Fruit fly (Drosophila melanogaster) whole organism, embryonic: ENCODE data around the gene Obp83g.

Experiments
- B-H2 ChIP-seq: fragments of 200-800 bp; sonication (Bioruptor generic); optimal IDR thresholded peaks from 2 replicates; lab custom pipeline; 2018; ENCODE audit warnings: missing biosample characterization, mild to moderate bottlenecking, missing genetic modification characterization
- CG11504 ChIP-seq: fragments of 200-800 bp; sonication (Bioruptor generic); optimal IDR thresholded peaks from 3 replicates; lab custom pipeline; 2019; ENCODE audit warnings: missing biosample characterization, mild to moderate bottlenecking, missing genetic modification characterization, moderate library complexity
- CG14710 ChIP-seq: fragments of 200-800 bp; sonication (Bioruptor generic); optimal IDR thresholded peaks from 3 replicates; lab custom pipeline; 2019; ENCODE audit warnings: missing biosample characterization, mild to moderate bottlenecking, missing genetic modification characterization, moderate library complexity
- CG15514 ChIP-seq: fragments of 200-800 bp; sonication (Bioruptor generic); optimal IDR thresholded peaks from 3 replicates; lab custom pipeline; 2017; ENCODE audit warnings: missing biosample characterization, missing genetic modification characterization, mild to moderate bottlenecking, moderate library complexity, missing genetic modification reagents
- CG17361 ChIP-seq: fragments of 200-800 bp; sonication (Bioruptor generic); IDR thresholded peaks from 3 replicates; pipeline ENCODE4 v1.3.6; 2022; ENCODE audit warnings: missing biosample characterization, missing genetic modification characterization
- CG2889 ChIP-seq: fragments of 200-800 bp; sonication (Bioruptor generic); IDR thresholded peaks from 3 replicates; pipeline ENCODE4 v1.3.6; 2022; ENCODE audit warnings: missing biosample characterization, missing genetic modification characterization
- CG31388 ChIP-seq: fragments of 200-800 bp; sonication (Bioruptor generic); optimal IDR thresholded peaks from 2 replicates; lab custom pipeline; 2016; ENCODE audit warnings: missing biosample characterization, missing genetic modification characterization
- CG31441 ChIP-seq: fragments of 200-800 bp; sonication (Bioruptor generic); IDR thresholded peaks from 2 replicates; pipeline ENCODE4 v1.3.6; 2022; ENCODE audit warnings: missing biosample characterization, missing genetic modification characterization
- CG3726 ChIP-seq: fragments of 200-800 bp; sonication (Bioruptor generic); IDR thresholded peaks from 3 replicates; pipeline ENCODE4, ENCODE4 v1.3.6; 2022; ENCODE audit warnings: missing biosample characterization, missing genetic modification characterization
- CG4424 ChIP-seq: fragments of 200-800 bp; sonication (Bioruptor generic); optimal IDR thresholded peaks from 3 replicates; lab custom pipeline; 2016; ENCODE audit warnings: missing biosample characterization, missing genetic modification characterization
- CG6254 ChIP-seq: fragments of 200-800 bp; sonication (Bioruptor generic); optimal IDR thresholded peaks from 3 replicates; lab custom pipeline; 2017; ENCODE audit warnings: mild to moderate bottlenecking, missing biosample characterization, missing genetic modification reagents, missing genetic modification characterization
- CG6272 ChIP-seq: fragments of 200-800 bp; sonication (Bioruptor generic); IDR thresholded peaks from 2 replicates; pipeline ENCODE4 v1.3.6; 2022; ENCODE audit warnings: missing biosample characterization, missing genetic modification characterization
- CG6654 ChIP-seq: fragments of 200-800 bp; sonication (Bioruptor generic); optimal IDR thresholded peaks from 2 replicates; lab custom pipeline; 2017; ENCODE audit warnings: missing biosample characterization, mild to moderate bottlenecking, missing genetic modification characterization
- CG6791 ChIP-seq: fragments of 200-800 bp; sonication (Bioruptor generic); IDR thresholded peaks from 3 replicates; pipeline ENCODE4 v1.3.6; 2022; ENCODE audit warnings: missing biosample characterization, missing genetic modification characterization; ENCODE audit not compliant: partially characterized antibody
- CG7839 ChIP-seq: fragments of 200-800 bp; sonication (Bioruptor generic); optimal IDR thresholded peaks from 3 replicates; lab custom pipeline; 2018; ENCODE audit warnings: missing biosample characterization, mild to moderate bottlenecking, missing genetic modification characterization, moderate library complexity
- CG9932 ChIP-seq: fragments of 200-800 bp; sonication (Bioruptor generic); IDR thresholded peaks from 2 replicates; pipeline ENCODE4 v1.3.6; 2022; ENCODE audit warnings: missing biosample characterization, missing genetic modification characterization
- CrebB ChIP-seq: fragments of 200-800 bp; sonication (Bioruptor generic); optimal IDR thresholded peaks from 3 replicates; lab custom pipeline; 2018; ENCODE audit warnings: missing biosample characterization, mild to moderate bottlenecking, missing genetic modification characterization
- Dad ChIP-seq: fragments of 200-800 bp; sonication (Bioruptor generic); optimal IDR thresholded peaks from 3 replicates; lab custom pipeline; 2016; ENCODE audit warnings: missing biosample characterization, missing genetic modification characterization
- Elba2 ChIP-seq: fragments of 200-800 bp; sonication (Bioruptor generic); optimal IDR thresholded peaks from 3 replicates; lab custom pipeline; 2016; ENCODE audit warnings: missing biosample characterization, missing genetic modification characterization
- H2.0 ChIP-seq: fragments of 200-800 bp; sonication (Bioruptor generic); IDR thresholded peaks from 2 replicates; pipeline ENCODE4 v1.3.6; 2022; ENCODE audit warnings: missing biosample characterization, missing genetic modification characterization
- Hr51 ChIP-seq, 2 experiments: fragments of 200-800 bp; sonication (Bioruptor generic); optimal IDR thresholded peaks; 2 replicates in 1 of 2; 3 replicates in 1 of 2; lab custom pipeline; 2016 to 2018; ENCODE audit warnings: missing biosample characterization in 2 of 2, missing genetic modification characterization in 2 of 2, mild to moderate bottlenecking in 1 of 2, moderate library complexity in 1 of 2
- Jarid2 ChIP-seq: fragments of 200-800 bp; sonication (Bioruptor generic); optimal IDR thresholded peaks from 3 replicates; lab custom pipeline; 2017; ENCODE audit warnings: mild to moderate bottlenecking, missing biosample characterization, missing genetic modification reagents, missing genetic modification characterization
- Lhr ChIP-seq: fragments of 200-800 bp; sonication (Bioruptor generic); optimal IDR thresholded peaks from 3 replicates; lab custom pipeline; 2017; ENCODE audit warnings: mild to moderate bottlenecking, missing biosample characterization, missing genetic modification reagents, missing genetic modification characterization
- Med ChIP-seq: fragments of 200-800 bp; sonication (Bioruptor generic); peaks from one replicate; lab custom pipeline; 2016; ENCODE audit warnings: missing biosample characterization, missing genetic modification characterization, mild to moderate bottlenecking, inconsistent platforms, moderate library complexity
- PHDP ChIP-seq: fragments of 200-800 bp; sonication (Bioruptor generic); optimal IDR thresholded peaks from 3 replicates; lab custom pipeline; 2018; ENCODE audit warnings: missing biosample characterization, mild to moderate bottlenecking, missing genetic modification characterization, moderate library complexity
- Pdp1 ChIP-seq, 2 experiments: fragments of 200-800 bp; sonication (Bioruptor generic); optimal IDR thresholded peaks; 3 replicates each; lab custom pipeline; 2016; ENCODE audit warnings: missing biosample characterization in 2 of 2, missing genetic modification characterization in 2 of 2, mild to moderate bottlenecking in 1 of 2, moderate library complexity in 1 of 2
- Sin3A ChIP-seq: fragments of >200 bp; optimal IDR thresholded peaks from 2 replicates; lab custom pipeline; 2018
- bcd ChIP-seq: fragments of 200-800 bp; sonication (Bioruptor generic); optimal IDR thresholded peaks from 2 replicates; lab custom pipeline; 2017; ENCODE audit warnings: missing biosample characterization, mild to moderate bottlenecking, missing genetic modification characterization
- bsh ChIP-seq, 2 experiments: fragments of 200-800 bp; sonication (Bioruptor generic); optimal IDR thresholded peaks; 2 replicates each; lab custom pipeline; 2017 to 2018; ENCODE audit warnings: mild to moderate bottlenecking in 2 of 2, missing biosample characterization in 2 of 2, missing genetic modification characterization in 2 of 2, moderate library complexity in 1 of 2
- btn ChIP-seq: fragments of 200-800 bp; sonication (Bioruptor generic); optimal IDR thresholded peaks from 2 replicates; lab custom pipeline; 2016; ENCODE audit warnings: missing biosample characterization, missing genetic modification characterization
- chinmo ChIP-seq: fragments of 200-800 bp; sonication (Bioruptor generic); IDR thresholded peaks from 4 replicates; pipeline ENCODE4 v1.3.6; 2022; ENCODE audit warnings: missing biosample characterization, missing genetic modification characterization; ENCODE audit not compliant: partially characterized antibody
- corto ChIP-seq: fragments of 200-800 bp; sonication (Bioruptor generic); optimal IDR thresholded peaks from 2 replicates; lab custom pipeline; 2016; ENCODE audit warnings: missing biosample characterization, mild to moderate bottlenecking, missing genetic modification characterization, moderate library complexity
- dan ChIP-seq: fragments of 200-800 bp; sonication (Bioruptor generic); IDR thresholded peaks from 2 replicates; pipeline ENCODE4 v1.3.6; 2022; ENCODE audit warnings: missing biosample characterization, missing genetic modification characterization
- eve ChIP-seq, 2 experiments: fragments of >200 bp; optimal IDR thresholded peaks; 2 replicates each; lab custom pipeline; 2017; ENCODE audit warnings: missing biosample characterization in 2 of 2, missing genetic modification characterization in 2 of 2
- gce ChIP-seq: fragments of 200-800 bp; sonication (Bioruptor generic); IDR thresholded peaks from 3 replicates; pipeline ENCODE4 v1.3.6; 2022; ENCODE audit warnings: missing biosample characterization, missing genetic modification characterization
- grau ChIP-seq: fragments of 200-800 bp; optimal IDR thresholded peaks from 3 replicates; lab custom pipeline; 2019; ENCODE audit warnings: missing biosample characterization, mild to moderate bottlenecking, missing genetic modification characterization, moderate library complexity
- gro ChIP-seq: fragments of 200-800 bp; sonication (Bioruptor generic); optimal IDR thresholded peaks from 2 replicates; lab custom pipeline; 2016; ENCODE audit warnings: missing biosample characterization, missing genetic modification characterization
- gsb-n ChIP-seq: fragments of 200-800 bp; sonication (Bioruptor generic); optimal IDR thresholded peaks from 3 replicates; lab custom pipeline; 2018; ENCODE audit warnings: missing biosample characterization, mild to moderate bottlenecking, missing genetic modification characterization
- her ChIP-seq: fragments of 200-800 bp; sonication (Bioruptor generic); optimal IDR thresholded peaks from 2 replicates; lab custom pipeline; 2016; ENCODE audit warnings: missing biosample characterization, missing genetic modification characterization
- kah ChIP-seq: fragments of 200-800 bp; sonication (Bioruptor generic); optimal IDR thresholded peaks from 2 replicates; lab custom pipeline; 2018; ENCODE audit warnings: missing biosample characterization, mild to moderate bottlenecking, missing genetic modification characterization
- nerfin-1 ChIP-seq: fragments of 200-800 bp; sonication (Bioruptor generic); optimal IDR thresholded peaks from 3 replicates; lab custom pipeline; 2019; ENCODE audit warnings: missing biosample characterization, mild to moderate bottlenecking, missing genetic modification characterization, moderate library complexity
- onecut ChIP-seq: fragments of 200-800 bp; sonication (Bioruptor generic); IDR thresholded peaks from 2 replicates; pipeline ENCODE4 v1.3.6; 2022; ENCODE audit warnings: missing biosample characterization, missing genetic modification characterization
- phol ChIP-seq: fragments of 200-800 bp; sonication (Bioruptor generic); optimal IDR thresholded peaks from 3 replicates; lab custom pipeline; 2018; ENCODE audit warnings: missing biosample characterization, mild to moderate bottlenecking, missing genetic modification characterization, moderate library complexity
- salm ChIP-seq: fragments of 200-800 bp; sonication (Bioruptor generic); optimal IDR thresholded peaks from 2 replicates; lab custom pipeline; 2018; ENCODE audit warnings: missing biosample characterization, mild to moderate bottlenecking, missing genetic modification characterization
- sc ChIP-seq, 3 experiments: fragments of >200 bp in 2 of 3; fragments of 200-800 bp in 1 of 3; sonication (Bioruptor generic) in 1 of 3; optimal IDR thresholded peaks; 2 replicates in 2 of 3; 3 replicates in 1 of 3; lab custom pipeline; 2017; ENCODE audit warnings: mild to moderate bottlenecking in 1 of 3, missing biosample characterization in 1 of 3, missing genetic modification characterization in 1 of 3, missing genetic modification reagents in 1 of 3
- sisA ChIP-seq: fragments of 200-800 bp; sonication (Bioruptor generic); IDR thresholded peaks from 2 replicates; pipeline ENCODE4 v1.3.6; 2022; ENCODE audit warnings: missing biosample characterization, missing genetic modification characterization
- zen ChIP-seq: fragments of 200-800 bp; sonication (Bioruptor generic); optimal IDR thresholded peaks from 3 replicates; lab custom pipeline; 2018; ENCODE audit warnings: missing biosample characterization, mild to moderate bottlenecking, missing genetic modification characterization, moderate library complexity

Obp83g gene

dm6 chr3R:6107792-6108191 lies 4.3 kb downstream of the Obp83g start, which contains the start of gene Obp83cd (continued):
- TF ChIP-seq CG2889 (GFP tag; lab: Robert Waterston, UW): no peak
- TF ChIP-seq gce (GFP tag; lab: Robert Waterston, UW): no peak
- TF ChIP-seq Elba2 (GFP tag; lab: Kevin White, UChicago): no peak
- TF ChIP-seq btn (GFP tag; lab: Kevin White, UChicago): no peak
- TF ChIP-seq Lhr (GFP tag; lab: Kevin White, UChicago): no peak
- peak; percentile 9 for TF ChIP-seq phol (tag; lab: Kevin White, UChicago)
- TF ChIP-seq Sin3A (lab: Kevin White, UChicago): no peak
- no peak for TF ChIP-seq sisA (GFP tag; lab: Robert Waterston, UW)
- no peak for TF ChIP-seq CG31388 (GFP tag; lab: Kevin White, UChicago)
- TF ChIP-seq Med (GFP tag; lab: Kevin White, UChicago): peak; percentile 55

dm6 chr3R:6107353-6107752 lies 4.7 kb downstream of the Obp83g start:
- TF ChIP-seq chinmo (GFP tag; lab: Robert Waterston, UW): 0 out of 4 replicates have a peak, but pooled peaks have one; percentile 55
- peak in 1 of 2 experiments; percentile 92 for TF ChIP-seq Pdp1 (GFP tag; optimal IDR thresholded peaks at IDR 0.05; lab: Kevin White, UChicago)
- no peak for TF ChIP-seq sc (optimal IDR thresholded peaks at IDR 0.05; lab: Kevin White, UChicago)
- no peak for TF ChIP-seq sc (GFP tag; optimal IDR thresholded peaks at IDR 0.05; lab: Kevin White, UChicago)

dm6 chr3R:6106711-6107110 lies 5.4 kb downstream of the Obp83g start:
- TF ChIP-seq bcd: no peak
- TF ChIP-seq CG3726 (GFP tag; lab: Robert Waterston, UW): no peak
- TF ChIP-seq bsh (GFP tag; optimal IDR thresholded peaks at IDR 0.05; lab: Kevin White, UChicago): peak in 1 of 2 experiments; percentile 25
- no peak for TF ChIP-seq kah
- TF ChIP-seq Hr51 (GFP tag; optimal IDR thresholded peaks at IDR 0.05; lab: Kevin White, UChicago): peak in 1 of 2 experiments; percentile 35
- 0 out of 2 replicates have a peak, but pooled peaks have one; percentile 4 for TF ChIP-seq CG9932
- no peak for TF ChIP-seq Jarid2 (GFP tag; lab: Kevin White, UChicago)
- TF ChIP-seq gro: no peak
- 0 out of 2 replicates have a peak, but pooled peaks have one; percentile 27 for TF ChIP-seq CG31441
- no peak for TF ChIP-seq CG6654 (GFP tag; lab: Kevin White, UChicago)
- TF ChIP-seq salm: no peak
- TF ChIP-seq CG6791: no peak
- TF ChIP-seq Dad (GFP tag; lab: Kevin White, UChicago): no peak
- TF ChIP-seq onecut: no peak
- TF ChIP-seq CG17361 (GFP tag; lab: Robert Waterston, UW): peak; percentile 38; the same call in 1 of the 3 replicates
- TF ChIP-seq CG7839 (tag; lab: Kevin White, UChicago): peak; percentile 2
- TF ChIP-seq CG6272 (GFP tag; lab: Robert Waterston, UW): no peak
- TF ChIP-seq CG15514 (GFP tag; lab: Kevin White, UChicago): peak; percentile 95
- peak; percentile 2 for TF ChIP-seq grau (tag; lab: Kevin White, UChicago)
- peak; percentile 5 for TF ChIP-seq PHDP (tag; lab: Kevin White, UChicago)
- peak; percentile 28 for TF ChIP-seq CG11504
- TF ChIP-seq her (GFP tag; lab: Kevin White, UChicago): no peak
- no peak for TF ChIP-seq dan (GFP tag; lab: Robert Waterston, UW)
- TF ChIP-seq zen (tag; lab: Kevin White, UChicago): no peak
- no peak for TF ChIP-seq CrebB (tag; lab: Kevin White, UChicago)
- TF ChIP-seq CG14710 (tag; lab: Kevin White, UChicago): no peak
- no peak for TF ChIP-seq nerfin-1
- TF ChIP-seq CG4424 (GFP tag; lab: Kevin White, UChicago): no peak
- peak in 1 of 2 experiments; percentile 29 for TF ChIP-seq eve (GFP tag; optimal IDR thresholded peaks at IDR 0.05; lab: Kevin White, UChicago)
- TF ChIP-seq corto (GFP tag; lab: Kevin White, UChicago): no peak
- TF ChIP-seq gsb-n (tag; lab: Kevin White, UChicago): no peak
- no peak for TF ChIP-seq H2.0
- TF ChIP-seq CG6254: no peak
- no peak for TF ChIP-seq B-H2 (GFP tag; lab: Kevin White, UChicago)
